Worm (Caenorhabditis elegans): ENCODE measurements around the gene phat-6.
A peak's percentile ranks its signal among the peaks of the same experiment; 100 is the strongest.

DNA sequence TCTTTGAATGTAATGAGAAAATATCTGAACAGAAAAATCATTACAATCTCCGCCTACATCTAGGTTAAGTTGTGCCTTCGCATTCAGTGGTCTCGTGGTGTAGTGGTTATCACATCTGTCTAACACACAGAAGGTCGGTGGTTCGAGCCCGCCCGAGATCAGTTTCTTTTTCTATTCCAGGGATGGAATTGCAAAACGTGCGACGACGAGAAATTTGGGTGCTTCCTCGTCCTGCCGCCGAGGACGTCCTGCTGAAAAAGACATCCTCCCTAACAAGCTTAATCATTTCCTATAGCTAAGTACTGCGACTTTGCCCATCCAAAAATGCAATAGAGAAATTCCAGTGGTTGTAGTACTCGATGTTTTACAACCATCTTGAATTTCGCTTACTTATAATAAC, 41.9 kb upstream of the phat-6 start:
- TF ChIP-seq tab-1 (GFP tag; IDR thresholded peaks at IDR 0.05) (no peak), klf-2 (GFP tag; conservative IDR thresholded peaks at IDR 0.05) (0 out of 2 replicates have a peak, but pooled peaks have one; percentile 16), flt-1 (GFP tag; IDR thresholded peaks at IDR 0.05) (peak; percentile 60; the same call in 1 of the 2 replicates), med-1 (GFP tag; optimal IDR thresholded peaks at IDR 0.05; ENCODE audit: insufficient read depth) (no peak), ref-1 (GFP tag; conservative IDR thresholded peaks at IDR 0.05) (no peak)

All from whole organism, midembryonic.